Fruit fly (Drosophila melanogaster): ENCODE measurements around the gene CG33648.

The CG33648 gene

DNA sequence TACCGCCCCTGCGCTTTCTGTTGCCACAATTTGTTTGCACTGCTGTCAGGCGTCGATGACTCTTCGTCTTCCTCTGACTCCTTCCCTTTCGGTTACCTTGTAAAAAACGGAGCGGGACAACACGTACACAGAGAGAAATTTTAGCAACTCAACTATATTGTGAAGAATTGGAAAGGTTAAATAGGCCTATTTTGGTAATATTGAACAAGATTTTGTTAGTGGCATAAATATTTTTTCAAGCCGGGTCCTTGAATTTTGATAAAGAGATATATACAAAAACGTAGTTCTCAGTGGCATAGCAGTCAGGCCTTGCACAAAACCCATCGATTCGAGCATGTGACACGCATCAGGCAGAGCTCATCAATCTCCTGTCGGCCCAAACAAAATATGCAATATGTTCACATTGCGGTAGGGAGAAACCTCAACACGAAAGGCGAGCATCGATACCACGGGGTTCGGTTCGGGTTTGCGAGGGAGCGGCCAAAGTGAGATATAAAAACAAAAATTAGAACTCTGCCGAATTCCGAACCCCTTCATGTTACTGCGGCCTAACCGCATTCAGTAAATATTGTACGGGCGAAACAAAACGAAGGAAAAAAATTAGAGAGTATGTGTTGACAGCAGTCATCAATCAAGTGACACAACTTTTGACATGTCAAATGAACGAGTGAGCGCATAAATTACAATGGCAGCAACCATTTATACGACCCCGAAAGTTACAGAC lies 29.9 kb downstream of the CG33648 start (continued):
- peak; percentile 84 for TF ChIP-seq CG7839 (tag; optimal IDR thresholded peaks at IDR 0.05)
- no peak for TF ChIP-seq CG2129 (GFP tag; IDR thresholded peaks at IDR 0.05; ENCODE audit: partially characterized antibody)
- peak; percentile 74 for TF ChIP-seq btn (GFP tag; optimal IDR thresholded peaks at IDR 0.05)
- peak; percentile 54 for TF ChIP-seq Hr3 (GFP tag; optimal IDR thresholded peaks at IDR 0.05)
- TF ChIP-seq CG4360 (GFP tag; IDR thresholded peaks at IDR 0.05), result peak; percentile 45; the same call in 1 of the 2 replicates
- peak; percentile 45 for TF ChIP-seq pho (GFP tag; optimal IDR thresholded peaks at IDR 0.05)
- no peak for TF ChIP-seq Taf1 (GFP tag; IDR thresholded peaks at IDR 0.05)
- TF ChIP-seq CG7372 (GFP tag; IDR thresholded peaks at IDR 0.05), result peak; percentile 56; the same call in 1 of the 2 replicates
- TF ChIP-seq CG3838 (GFP tag; optimal IDR thresholded peaks at IDR 0.05), result no peak
- peak; percentile 55 for TF ChIP-seq CG8359 (GFP tag; optimal IDR thresholded peaks at IDR 0.05; ENCODE audit: borderline replicate concordance)
- TF ChIP-seq crp (GFP tag; optimal IDR thresholded peaks at IDR 0.05), result no peak
- peak; percentile 43 for TF ChIP-seq CG9817 (tag; optimal IDR thresholded peaks at IDR 0.05)
- peak; percentile 59 for TF ChIP-seq Hmr (GFP tag; optimal IDR thresholded peaks at IDR 0.05)
- TF ChIP-seq crc (GFP tag; optimal IDR thresholded peaks at IDR 0.05), result peak; percentile 75
- peak; percentile 75 for TF ChIP-seq croc (GFP tag; conservative IDR thresholded peaks at IDR 0.05)
- peak; percentile 55 for TF ChIP-seq Ptx1 (GFP tag; IDR thresholded peaks at IDR 0.05)
- no peak for TF ChIP-seq pros (GFP tag; optimal IDR thresholded peaks at IDR 0.05)
- peak; percentile 68 for TF ChIP-seq Dad (GFP tag; optimal IDR thresholded peaks at IDR 0.05)
- peak; percentile 93 for TF ChIP-seq CG9727 (GFP tag; optimal IDR thresholded peaks at IDR 0.05)
- TF ChIP-seq MBD-R2 (GFP tag; IDR thresholded peaks at IDR 0.05), result peak; percentile 20; the same call in 1 of the 2 replicates
- TF ChIP-seq Sox100B (GFP tag; optimal IDR thresholded peaks at IDR 0.05), result peak; percentile 62
- no peak for TF ChIP-seq bbx (GFP tag; IDR thresholded peaks at IDR 0.05; ENCODE audit: partially characterized antibody)
- TF ChIP-seq ftz-f1 (GFP tag; optimal IDR thresholded peaks at IDR 0.05), result no peak
- 0 out of 2 replicates have a peak, but pooled peaks have one; percentile 12 for TF ChIP-seq danr (GFP tag; IDR thresholded peaks at IDR 0.05)
- peak; percentile 60 for TF ChIP-seq Lhr (GFP tag; optimal IDR thresholded peaks at IDR 0.05)
- peak; percentile 12 for TF ChIP-seq CG18011 (GFP tag; optimal IDR thresholded peaks at IDR 0.05)
- TF ChIP-seq Dref (GFP tag; IDR thresholded peaks at IDR 0.05), result no peak
- TF ChIP-seq Ravus (GFP tag; IDR thresholded peaks at IDR 0.05), result peak; percentile 7; the same call in 1 of the 2 replicates
- peak; percentile 55 for TF ChIP-seq ssp (GFP tag; IDR thresholded peaks at IDR 0.05)
- TF ChIP-seq CG1233 (GFP tag; optimal IDR thresholded peaks at IDR 0.05), result peak; percentile 75
- no peak for TF ChIP-seq CG6765 (GFP tag; optimal IDR thresholded peaks at IDR 0.05)
- peak; percentile 70 for TF ChIP-seq slp2 (GFP tag; optimal IDR thresholded peaks at IDR 0.05)
- TF ChIP-seq gsb-n (tag; optimal IDR thresholded peaks at IDR 0.05), result peak; percentile 82
- no peak for TF ChIP-seq chinmo (GFP tag; IDR thresholded peaks at IDR 0.05; ENCODE audit: partially characterized antibody)
- no peak for TF ChIP-seq CG7963 (GFP tag; IDR thresholded peaks at IDR 0.05; ENCODE audit: partially characterized antibody)
- TF ChIP-seq tgo (GFP tag; IDR thresholded peaks at IDR 0.05), result peak; percentile 44; the same call in 2 of the 3 replicates
- TF ChIP-seq CG7556 (GFP tag; optimal IDR thresholded peaks at IDR 0.05), result peak; percentile 71
- peak; percentile 67 for TF ChIP-seq CG7786 (GFP tag; optimal IDR thresholded peaks at IDR 0.05)
- TF ChIP-seq jumu (GFP tag; optimal IDR thresholded peaks at IDR 0.05), result peak; percentile 84
- no peak for TF ChIP-seq inv (GFP tag; IDR thresholded peaks at IDR 0.05; ENCODE audit: partially characterized antibody)
- TF ChIP-seq gro (GFP tag; optimal IDR thresholded peaks at IDR 0.05), result peak; percentile 14
- TF ChIP-seq CG16863 (GFP tag; optimal IDR thresholded peaks at IDR 0.05), result peak; percentile 77
- peak; percentile 70 for TF ChIP-seq mam (GFP tag; optimal IDR thresholded peaks at IDR 0.05)
- TF ChIP-seq Jarid2 (GFP tag; optimal IDR thresholded peaks at IDR 0.05), result peak; percentile 4
- no peak for TF ChIP-seq pan (optimal IDR thresholded peaks at IDR 0.05)
- TF ChIP-seq pan (GFP tag; optimal IDR thresholded peaks at IDR 0.05 in 1 of 2, IDR thresholded peaks at IDR 0.05 in 1 of 2), result peak in 1 of 2 experiments; percentile 70
- TF ChIP-seq Drgx (GFP tag; IDR thresholded peaks at IDR 0.05), result peak; percentile 49
- peak; percentile 42 for TF ChIP-seq Ets97D (GFP tag; optimal IDR thresholded peaks at IDR 0.05)
- peak; percentile 57 for TF ChIP-seq CG9215 (GFP tag; IDR thresholded peaks at IDR 0.05)

All from whole organism, embryonic.